Worm (Caenorhabditis elegans): ENCODE measurements around the gene F56D2.5.

F56D2.5 gene

DNA sequence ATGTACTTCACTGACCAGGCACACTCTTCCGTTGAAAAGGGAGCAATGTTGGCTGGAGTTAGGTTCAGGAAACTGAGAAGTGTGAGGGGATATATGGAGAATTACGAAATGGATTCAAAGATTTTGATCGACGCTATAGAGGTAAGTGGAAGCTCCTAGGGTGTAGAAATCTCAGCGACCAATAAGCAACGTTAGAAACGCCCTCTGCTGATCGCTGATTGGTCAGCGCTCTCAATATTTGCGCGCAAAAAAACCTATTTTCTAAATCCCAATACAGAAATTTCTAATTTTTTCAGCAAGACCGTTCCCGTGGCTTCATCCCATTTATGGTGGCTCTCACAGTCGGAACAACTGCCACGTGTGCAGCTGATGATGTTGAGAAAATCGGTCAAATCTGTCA is 34.5 kb upstream of the F56D2.5 start (continued):
- TF ChIP-seq Y75B8A.6 (GFP tag; IDR thresholded peaks at IDR 0.05): no peak

DNA sequence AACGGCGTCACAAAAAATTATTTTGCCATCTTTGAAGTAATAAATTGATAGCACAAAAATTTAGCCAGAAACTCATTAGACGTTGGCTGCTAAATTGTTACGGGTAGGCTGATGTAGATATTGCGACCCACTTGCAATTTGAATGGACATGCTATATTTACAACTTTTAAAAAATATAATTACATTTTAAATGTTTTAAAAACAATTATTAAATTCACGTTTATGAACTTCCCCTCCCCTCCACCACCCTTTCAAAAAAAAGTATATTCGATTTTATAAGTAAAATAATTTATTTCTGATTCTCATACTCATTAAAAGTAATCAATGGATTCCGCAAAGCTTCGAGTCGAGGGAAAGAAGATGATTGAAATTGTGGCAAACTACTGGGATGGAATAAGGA is 33.4 kb upstream of the F56D2.5 start, which contains the start of gene basl-1:
TSS of gene basl-1 (plus strand) at position 301 of the 400 bp plus-strand sequence.
- TF ChIP-seq fos-1 (tag; optimal IDR thresholded peaks at IDR 0.05) (no peak), saeg-2 (GFP tag; IDR thresholded peaks at IDR 0.05) (no peak), nhr-42 (GFP tag; IDR thresholded peaks at IDR 0.05) (no peak), T20F7.1 (GFP tag; optimal IDR thresholded peaks at IDR 0.05) (no peak), gei-8 (GFP tag; optimal IDR thresholded peaks at IDR 0.05) (no peak), arid-1 (GFP tag; conservative IDR thresholded peaks at IDR 0.05) (no peak), lin-29 (GFP tag; IDR thresholded peaks at IDR 0.05) (no peak), Y105C5A.15 (GFP tag; IDR thresholded peaks at IDR 0.05) (no peak), tra-1 (GFP tag; IDR thresholded peaks at IDR 0.05) (no peak), skn-1 (tag; optimal IDR thresholded peaks at IDR 0.05) (no peak)

DNA sequence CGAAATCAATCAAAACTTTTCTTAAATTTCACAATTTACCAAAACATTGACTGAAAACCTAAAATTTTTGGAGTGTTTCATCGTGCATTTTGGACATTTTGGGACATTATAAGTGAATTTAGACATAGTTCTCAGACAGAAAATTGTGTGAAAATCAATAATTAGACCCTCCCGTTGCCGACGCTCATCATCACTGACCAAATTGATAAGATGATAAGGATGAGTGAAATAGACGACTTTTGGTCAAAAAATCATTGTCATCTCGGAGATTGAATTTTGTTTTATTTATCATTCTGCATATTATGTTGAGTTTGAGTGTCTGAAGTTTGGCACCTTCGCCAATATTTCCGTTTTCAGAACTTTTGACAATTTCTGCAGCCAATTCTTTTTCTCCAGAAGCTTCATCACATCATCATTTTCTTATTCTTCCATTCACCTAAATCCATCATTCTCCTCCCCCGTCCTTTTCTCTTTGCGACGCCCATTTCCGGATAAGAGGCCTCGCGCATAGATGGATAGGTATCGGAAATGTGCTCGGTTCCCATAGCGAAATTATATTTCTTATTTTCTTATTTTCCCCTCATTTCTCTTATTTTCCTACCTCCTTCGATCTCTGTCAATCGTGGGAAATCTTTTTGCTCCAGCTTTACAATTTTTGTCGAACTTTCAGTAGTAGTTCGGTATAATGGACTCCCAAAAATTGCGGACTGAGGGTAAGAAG is 30.5 kb upstream of the F56D2.5 start, which contains the start of gene bas-1:
TSS of gene bas-1 (plus strand) at position 671 of the 721 bp plus-strand sequence.
- peak; percentile 29 for TF ChIP-seq dve-1 (tag; optimal IDR thresholded peaks at IDR 0.05; ENCODE audit: insufficient read depth)
- TF ChIP-seq daf-16 (GFP tag; optimal IDR thresholded peaks at IDR 0.05): no peak
- TF ChIP-seq daf-16 (tag; optimal IDR thresholded peaks at IDR 0.05): peak; percentile 42
- no peak for TF ChIP-seq cey-2 (tag; optimal IDR thresholded peaks at IDR 0.05; ENCODE audit: borderline replicate concordance, insufficient read depth)
- TF ChIP-seq lin-38 (GFP tag; IDR thresholded peaks at IDR 0.05): no peak
- TF ChIP-seq mxl-3 (GFP tag; optimal IDR thresholded peaks at IDR 0.05): no peak
- no peak for TF ChIP-seq ZK546.5 (tag; optimal IDR thresholded peaks at IDR 0.05)
- TF ChIP-seq pqm-1 (tag; optimal IDR thresholded peaks at IDR 0.05): peak; percentile 53

DNA sequence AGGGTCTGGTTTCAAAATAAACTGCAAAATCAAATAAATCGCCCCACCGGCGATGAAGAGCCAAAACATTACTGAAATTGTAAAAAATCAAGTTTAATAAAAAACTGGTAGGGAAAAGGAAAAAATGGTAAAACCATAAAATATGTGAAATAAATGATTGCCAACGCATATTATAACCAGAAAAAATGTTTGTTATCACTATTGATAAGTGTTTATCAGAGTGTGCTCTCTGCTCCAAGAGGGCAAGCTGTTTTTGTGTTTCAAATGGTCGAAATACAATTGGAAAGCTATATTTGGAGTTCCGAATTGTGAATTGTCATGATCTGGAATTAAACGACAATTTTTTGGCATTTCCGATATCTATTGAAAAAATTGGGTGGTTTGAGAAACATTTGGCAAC is 29.1 kb upstream of the F56D2.5 start, which contains the start of gene C05D2.8:
TSS of gene C05D2.8 (minus strand) at position 71 of the 400 bp plus-strand sequence.
- TF ChIP-seq php-3 (GFP tag; IDR thresholded peaks at IDR 0.05) (0 out of 2 replicates have a peak, but pooled peaks have one; percentile 39), hlh-30 (tag; optimal IDR thresholded peaks at IDR 0.05; ENCODE audit: insufficient read depth) (no peak), nhr-41 (GFP tag; IDR thresholded peaks at IDR 0.05) (no peak), lin-1 (GFP tag; IDR thresholded peaks at IDR 0.05) (no peak), ceh-28 (tag; optimal IDR thresholded peaks at IDR 0.05) (no peak), dve-1 (tag; optimal IDR thresholded peaks at IDR 0.05; ENCODE audit: insufficient read depth) (peak; percentile 35), nhr-28 (tag; optimal IDR thresholded peaks at IDR 0.05) (peak; percentile 66), pqm-1 (tag; optimal IDR thresholded peaks at IDR 0.05) (peak; percentile 83), daf-16 (GFP tag; optimal IDR thresholded peaks at IDR 0.05) (no peak), daf-16 (tag; optimal IDR thresholded peaks at IDR 0.05) (peak; percentile 71)

DNA sequence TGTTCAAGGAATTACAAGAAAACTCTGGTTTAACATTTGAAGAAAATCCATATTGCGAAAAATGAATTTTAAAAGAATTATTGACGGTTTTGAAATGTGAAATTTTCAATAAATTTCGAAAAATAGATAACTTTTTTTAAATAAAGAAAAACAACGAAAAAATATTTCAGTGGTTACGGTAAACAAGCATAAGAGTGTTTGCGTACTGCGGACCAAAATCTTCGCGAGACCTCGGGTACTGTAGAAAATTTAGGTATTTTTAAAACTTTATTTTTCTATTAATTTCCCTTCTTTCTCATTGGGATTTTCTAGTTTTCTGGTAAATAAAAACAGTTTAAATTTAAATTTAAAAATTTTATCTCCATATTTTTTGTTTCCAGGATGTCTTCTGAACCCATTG is 22.9 kb upstream of the F56D2.5 start, which contains the start of gene xnd-1:
TSS of gene xnd-1 (plus strand) at position 381 of the 400 bp plus-strand sequence.
- TF ChIP-seq spr-3 (GFP tag; optimal IDR thresholded peaks at IDR 0.05) (no peak), hmg-1.1 (GFP tag; IDR thresholded peaks at IDR 0.05) (no peak), F49E8.2 (tag; optimal IDR thresholded peaks at IDR 0.05; ENCODE audit: borderline replicate concordance) (no peak), duxl-1 (tag; optimal IDR thresholded peaks at IDR 0.05; ENCODE audit: poor library complexity) (no peak)

Data from whole organism, L4 larva.